Worm (Caenorhabditis elegans) whole organism, L4/young adult: ENCODE measurements around the gene srg-21.

Source experiments
- W03F9.2 ChIP-seq: fragments of 150-350 bp; optimal IDR thresholded peaks from 2 replicates; lab custom pipeline; 2014; ENCODE audit warnings: missing biosample characterization, missing genetic modification characterization
- dao-5 ChIP-seq: sonication (generic microtip); optimal IDR thresholded peaks from 2 replicates; lab custom pipeline; 2016; ENCODE audit warnings: missing genotype, missing genetic modification characterization, moderate library complexity, missing compliant biosample characterization
- him-1 ChIP-seq: sonication (generic microtip); optimal IDR thresholded peaks from 2 replicates; lab custom pipeline; 2016; ENCODE audit warnings: missing genotype, missing genetic modification reagents, missing genetic modification characterization, missing compliant biosample characterization

srg-21 gene

ce11 chrII:3105765-3106164 is 14.6 kb upstream of the srg-21 start, which contains the start of gene clec-122:
TSS of gene clec-122 (plus strand) at chrII:3106065.
- TF ChIP-seq W03F9.2 (tag; lab: Kevin White, UChicago) (no peak), dao-5 (tag; lab: Kevin White, UChicago) (no peak), him-1 (tag; lab: Kevin White, UChicago) (no peak)

ce11 chrII:3102018-3102417 is 10.8 kb upstream of the srg-21 start, which contains the start of gene clec-121:
TSS of gene clec-121 (plus strand) at chrII:3102318.
- TF ChIP-seq W03F9.2 (tag; lab: Kevin White, UChicago), result no peak
- TF ChIP-seq him-1 (tag; lab: Kevin White, UChicago), result no peak
- TF ChIP-seq dao-5 (tag; lab: Kevin White, UChicago), result no peak

ce11 chrII:3100546-3100945 is 9.4 kb upstream of the srg-21 start, which contains the start of gene srg-24:
TSS of gene srg-24 (minus strand) at chrII:3100646.
- TF ChIP-seq him-1 (tag; lab: Kevin White, UChicago), result no peak
- no peak for TF ChIP-seq dao-5 (tag; lab: Kevin White, UChicago)
- TF ChIP-seq W03F9.2 (tag; lab: Kevin White, UChicago), result no peak

ce11 chrII:3096857-3097256 is 5.7 kb upstream of the srg-21 start, which contains the start of gene Y25C1A.14:
TSS of gene Y25C1A.14 (minus strand) at chrII:3096957.
- TF ChIP-seq him-1 (tag; lab: Kevin White, UChicago) (no peak), W03F9.2 (tag; lab: Kevin White, UChicago) (no peak), dao-5 (tag; lab: Kevin White, UChicago) (no peak)

DNA sequence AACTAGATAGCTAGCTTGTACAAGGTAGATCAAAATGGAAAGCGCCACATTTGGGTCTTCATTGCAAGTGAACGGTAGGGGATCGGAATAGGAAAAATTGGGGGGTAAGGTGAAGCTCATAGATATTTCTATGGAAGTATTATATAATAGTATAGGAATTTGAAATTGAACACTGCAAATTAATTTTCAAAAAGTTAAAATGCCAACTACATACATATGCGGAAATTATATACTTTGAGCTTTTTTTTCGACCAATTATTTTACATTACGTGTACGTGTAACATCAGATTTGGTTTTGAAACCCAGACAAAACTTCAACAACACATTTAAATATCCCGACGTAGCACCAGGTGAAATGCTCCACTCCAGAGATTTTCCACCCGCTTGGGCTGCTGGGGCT is 4.9 kb upstream of the srg-21 start, which contains the start of gene srg-23:
Gene srg-23 (minus strand): TSS at position 101 of the 400 bp plus-strand sequence.
- TF ChIP-seq him-1 (tag; lab: Kevin White, UChicago) (no peak), W03F9.2 (tag; lab: Kevin White, UChicago) (no peak), dao-5 (tag; lab: Kevin White, UChicago) (no peak)

- TF ChIP-seq W03F9.2 (tag; lab: Kevin White, UChicago) (no peak), him-1 (tag; lab: Kevin White, UChicago) (no peak), dao-5 (tag; lab: Kevin White, UChicago) (no peak)
Observed at ce11 chrII:3093352-3093751, 2.2 kb upstream of the srg-21 start, which contains the start of gene srg-22. TSS of gene srg-22 (minus strand) at chrII:3093452.

ce11 chrII:3087134-3087533 is 4.0 kb downstream of the srg-21 start:
- TF ChIP-seq dao-5 (tag; lab: Kevin White, UChicago) (no peak), him-1 (tag; lab: Kevin White, UChicago) (no peak), W03F9.2 (tag; lab: Kevin White, UChicago) (no peak)

DNA sequence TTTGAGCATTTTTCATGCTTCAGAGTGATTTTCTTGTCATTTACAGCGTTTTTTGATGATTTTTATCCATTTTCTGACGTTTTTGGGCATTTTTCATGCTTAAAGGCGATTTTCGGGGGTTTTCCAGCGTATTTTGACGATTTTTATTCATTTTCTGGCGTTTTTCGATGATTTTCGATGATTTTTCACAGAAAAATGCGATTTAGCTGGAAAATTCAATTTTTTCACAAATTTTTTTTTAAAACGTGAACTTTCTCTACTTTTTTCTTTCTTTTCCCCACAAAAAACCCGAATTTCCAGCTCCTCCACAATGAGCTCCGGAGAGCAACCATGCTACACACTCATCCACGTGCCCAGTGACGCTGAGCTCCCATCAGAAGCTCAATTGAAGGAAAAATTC is 12.7 kb downstream of the srg-21 start, which contains the start of gene copb-1:
Gene copb-1 (plus strand): TSS at position 301 of the 400 bp plus-strand sequence.
- TF ChIP-seq dao-5 (tag; lab: Kevin White, UChicago) (no peak), W03F9.2 (tag; lab: Kevin White, UChicago) (no peak), him-1 (tag; lab: Kevin White, UChicago) (no peak)

- TF ChIP-seq dao-5 (tag; lab: Kevin White, UChicago) (no peak), him-1 (tag; lab: Kevin White, UChicago) (peak; percentile 70), W03F9.2 (tag; lab: Kevin White, UChicago) (peak; percentile 79)
Observed at ce11 chrII:3076915-3077314, 14.3 kb downstream of the srg-21 start, which contains the start of gene Y25C1A.8. TSS of gene Y25C1A.8 (minus strand) at chrII:3076959.

ce11 chrII:3071012-3071749 is 20.0 kb downstream of the srg-21 start, which contains the start of gene Y25C1A.7:
TSS of gene Y25C1A.7 (minus strand) at chrII:3071062.
- TF ChIP-seq W03F9.2 (tag; lab: Kevin White, UChicago) (no peak), dao-5 (tag; lab: Kevin White, UChicago) (no peak), him-1 (tag; lab: Kevin White, UChicago) (no peak)

DNA sequence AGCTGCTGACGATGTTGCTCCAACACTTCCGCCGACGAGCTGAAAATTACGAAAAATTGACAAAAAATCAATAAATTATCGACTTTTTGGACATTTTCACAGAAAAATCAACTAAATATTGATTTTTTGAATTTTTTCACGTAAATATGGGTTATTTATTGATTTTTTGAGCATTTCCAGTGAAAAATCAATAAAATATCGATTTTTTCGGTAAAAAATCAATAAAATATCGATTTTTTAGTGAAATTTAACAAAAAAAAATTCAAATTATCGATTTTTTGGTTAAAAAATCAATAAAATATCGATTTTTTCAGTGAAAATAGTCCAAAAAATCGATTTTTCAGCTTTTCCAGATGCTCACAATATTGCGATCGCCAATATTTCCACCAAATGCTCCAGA is 21.0 kb downstream of the srg-21 start:
- TF ChIP-seq dao-5 (tag; lab: Kevin White, UChicago), result no peak
- no peak for TF ChIP-seq him-1 (tag; lab: Kevin White, UChicago)
- no peak for TF ChIP-seq W03F9.2 (tag; lab: Kevin White, UChicago)

- TF ChIP-seq dao-5 (tag; lab: Kevin White, UChicago), result no peak
- TF ChIP-seq W03F9.2 (tag; lab: Kevin White, UChicago), result no peak
- no peak for TF ChIP-seq him-1 (tag; lab: Kevin White, UChicago)
Observed at ce11 chrII:3068646-3069045, 22.5 kb downstream of the srg-21 start.

ce11 chrII:3067896-3068295 is 23.3 kb downstream of the srg-21 start:
- TF ChIP-seq him-1 (tag; lab: Kevin White, UChicago) (no peak), dao-5 (tag; lab: Kevin White, UChicago) (no peak), W03F9.2 (tag; lab: Kevin White, UChicago) (no peak)
